Fruit fly (Drosophila melanogaster): ENCODE results near the gene RpL24-like.

The RpL24-like gene

DNA sequence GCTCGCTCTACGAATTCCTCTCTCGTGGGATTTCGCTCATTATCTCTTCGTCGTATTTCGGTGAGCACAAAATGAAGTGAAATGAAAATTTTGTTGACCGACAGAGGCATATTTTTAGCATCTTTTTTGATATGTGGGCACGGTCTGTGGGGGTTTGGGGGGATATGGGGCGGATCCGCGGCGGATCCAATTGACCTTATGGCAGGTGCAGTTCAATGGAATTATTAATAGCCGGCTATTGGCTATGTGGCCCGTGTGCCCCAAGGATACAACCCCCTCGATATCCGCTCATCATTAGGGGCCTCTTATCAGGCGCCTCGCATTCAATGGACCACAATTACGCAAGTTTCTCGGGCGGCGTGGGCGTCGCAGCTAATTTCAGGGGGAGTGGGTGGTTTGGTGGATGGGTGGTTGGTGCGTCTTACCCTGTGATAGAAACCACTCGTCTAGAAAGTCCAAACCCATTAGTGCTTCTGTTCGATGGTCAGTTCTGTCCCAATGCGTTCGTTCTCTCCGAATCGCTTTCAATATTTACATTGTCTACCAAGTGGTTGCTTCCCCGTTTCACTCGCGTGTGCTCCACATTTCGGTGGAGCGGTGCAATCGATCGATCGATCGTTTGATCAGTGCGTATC, 19.9 kb upstream of the RpL24-like start, which contains the start of gene sals:
Gene sals (minus strand): TSS at position 585 of the 635 bp plus-strand sequence.
- TF ChIP-seq psq (optimal IDR thresholded peaks at IDR 0.05) = no peak
- TF ChIP-seq CG8478 (optimal IDR thresholded peaks at IDR 0.05) = no peak
- no peak for TF ChIP-seq pan (optimal IDR thresholded peaks at IDR 0.05)
- no peak for TF ChIP-seq usp (GFP tag; optimal IDR thresholded peaks at IDR 0.05)
- TF ChIP-seq EcR (GFP tag; optimal IDR thresholded peaks at IDR 0.05) = no peak
- no peak for TF ChIP-seq Dll (optimal IDR thresholded peaks at IDR 0.05)

DNA sequence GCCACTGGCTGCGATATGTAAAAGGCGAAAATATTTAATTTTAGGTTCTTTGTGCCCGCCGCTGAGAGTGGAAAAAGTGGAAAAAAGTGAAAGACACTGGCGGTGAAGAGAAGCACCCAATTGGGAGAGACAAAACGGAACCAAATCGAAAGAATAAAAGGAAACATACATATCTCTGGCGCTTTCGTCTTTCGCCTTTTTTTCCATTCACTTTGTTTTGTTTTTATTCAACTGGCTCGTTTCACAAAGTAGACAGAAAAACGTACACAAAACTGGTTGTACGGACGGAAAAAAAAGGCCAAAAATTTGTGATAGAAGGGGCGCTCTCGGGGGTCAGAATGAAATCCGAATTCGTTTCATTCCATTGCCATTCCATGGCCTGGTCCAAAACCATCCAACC, 18.3 kb upstream of the RpL24-like start:
- TF ChIP-seq usp (GFP tag; optimal IDR thresholded peaks at IDR 0.05) (no peak), Dll (optimal IDR thresholded peaks at IDR 0.05) (no peak), pan (optimal IDR thresholded peaks at IDR 0.05) (no peak), psq (optimal IDR thresholded peaks at IDR 0.05) (no peak), CG8478 (optimal IDR thresholded peaks at IDR 0.05) (no peak), EcR (GFP tag; optimal IDR thresholded peaks at IDR 0.05) (no peak)

DNA sequence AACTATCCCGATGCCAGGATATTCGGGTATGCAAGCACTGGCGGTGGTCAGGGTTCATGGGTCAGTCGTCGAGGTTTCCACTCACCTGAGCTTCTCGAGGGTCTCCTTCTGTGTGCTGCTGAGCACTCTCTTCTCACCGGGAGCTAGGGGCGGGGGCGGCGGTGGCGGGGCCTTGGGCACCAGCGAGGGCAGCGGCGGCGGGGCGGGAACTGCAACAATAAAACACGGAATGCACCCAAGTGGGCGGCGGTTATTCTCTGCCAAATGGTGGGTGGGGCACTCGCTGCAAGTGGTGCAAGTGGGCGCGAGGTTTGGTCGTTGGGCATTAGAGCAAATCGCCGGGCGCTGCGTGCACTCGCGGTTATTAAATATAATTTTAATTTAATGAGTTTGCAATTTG, 9.7 kb upstream of the RpL24-like start:
- no peak for TF ChIP-seq Dll (optimal IDR thresholded peaks at IDR 0.05)
- no peak for TF ChIP-seq usp (GFP tag; optimal IDR thresholded peaks at IDR 0.05)
- no peak for TF ChIP-seq psq (optimal IDR thresholded peaks at IDR 0.05)
- no peak for TF ChIP-seq pan (optimal IDR thresholded peaks at IDR 0.05)
- TF ChIP-seq CG8478 (optimal IDR thresholded peaks at IDR 0.05) = no peak

DNA sequence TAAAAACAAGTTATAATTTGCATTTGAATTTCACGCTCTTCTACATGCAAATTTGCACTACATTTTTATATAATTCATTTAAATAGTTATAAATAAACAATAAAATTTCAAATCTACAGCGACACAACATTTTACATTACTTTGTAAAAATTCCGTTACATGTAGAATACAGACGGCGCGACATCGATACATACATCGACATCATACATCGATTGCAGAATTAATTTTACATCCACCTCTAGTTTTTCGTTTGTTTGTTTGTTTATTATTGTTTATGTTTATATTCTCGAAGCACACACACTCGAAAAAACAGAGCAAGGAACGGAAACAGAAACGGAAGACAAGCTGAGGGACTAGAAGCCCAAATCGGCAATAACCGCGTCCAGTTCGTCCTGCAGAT, 6.1 kb upstream of the RpL24-like start, which contains the start of gene CG17230:
Gene CG17230 (plus strand): TSS at position 258 of the 400 bp plus-strand sequence.
- TF ChIP-seq Dll (optimal IDR thresholded peaks at IDR 0.05) (no peak), usp (GFP tag; optimal IDR thresholded peaks at IDR 0.05) (no peak), psq (optimal IDR thresholded peaks at IDR 0.05) (no peak), pan (optimal IDR thresholded peaks at IDR 0.05) (no peak), EcR (GFP tag; optimal IDR thresholded peaks at IDR 0.05) (no peak), CG8478 (optimal IDR thresholded peaks at IDR 0.05) (no peak)

DNA sequence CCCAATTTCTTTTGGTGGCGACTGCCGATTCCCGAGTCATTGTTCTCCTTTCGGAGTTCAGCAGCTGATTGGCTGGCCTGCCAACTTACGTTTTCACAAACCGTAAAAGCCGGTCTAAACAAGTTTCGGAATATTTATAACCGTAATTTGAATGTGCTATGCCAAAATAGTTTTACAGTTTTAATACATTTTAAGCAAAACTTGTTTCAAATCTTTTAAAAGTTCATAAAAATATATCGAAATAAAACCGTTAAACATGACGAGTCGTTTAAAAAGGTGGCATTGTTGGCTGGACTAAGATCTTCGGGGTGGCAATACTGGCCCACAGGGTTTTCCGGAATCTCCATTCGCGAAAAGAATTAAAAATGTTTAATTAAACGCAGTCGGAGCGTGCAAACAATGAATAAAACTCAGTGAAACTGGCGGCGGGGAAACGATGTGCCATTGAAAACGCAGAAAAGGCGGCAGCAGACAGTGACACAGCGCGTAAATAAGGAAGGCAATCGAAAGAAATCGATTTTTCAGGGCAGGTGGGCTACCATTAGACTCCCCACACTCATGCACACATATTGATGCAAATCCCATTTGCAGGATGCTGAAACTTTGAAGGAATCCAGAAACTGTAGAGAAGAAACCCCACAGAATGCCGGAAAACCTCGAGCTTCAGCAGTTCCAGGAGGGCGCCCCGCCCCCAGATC, 4.3 kb upstream of the RpL24-like start, which contains the start of the genes Exd2 and CG5281:
Gene Exd2 (minus strand): TSS at position 167 of the 698 bp plus-strand sequence.
Gene CG5281 (plus strand): TSS at position 314 of the 698 bp plus-strand sequence.
- TF ChIP-seq Dll (optimal IDR thresholded peaks at IDR 0.05) (no peak), EcR (GFP tag; optimal IDR thresholded peaks at IDR 0.05) (no peak), pan (optimal IDR thresholded peaks at IDR 0.05) (no peak), psq (optimal IDR thresholded peaks at IDR 0.05) (no peak)

DNA sequence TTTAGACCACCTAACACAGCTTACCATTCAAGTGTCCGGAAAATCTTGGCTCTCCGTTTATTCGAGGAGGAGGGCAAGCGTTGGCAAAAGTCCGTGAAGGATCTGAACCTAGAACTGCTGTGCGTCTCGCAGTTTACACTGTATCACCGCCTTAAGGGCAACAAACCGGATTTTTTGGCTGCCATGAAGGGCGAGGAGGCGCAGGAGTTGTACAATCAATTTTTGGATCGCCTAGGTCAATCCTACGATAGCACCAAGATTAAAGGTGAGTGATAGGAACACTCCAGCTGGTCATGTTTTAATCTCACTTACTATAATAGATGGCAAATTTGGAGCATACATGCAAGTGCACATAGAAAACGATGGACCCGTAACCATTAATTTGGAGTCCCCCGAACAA, 1.1 kb downstream of the RpL24-like start:
- TF ChIP-seq CG8478 (optimal IDR thresholded peaks at IDR 0.05) (no peak), Dll (optimal IDR thresholded peaks at IDR 0.05) (no peak), pan (optimal IDR thresholded peaks at IDR 0.05) (no peak), EcR (GFP tag; optimal IDR thresholded peaks at IDR 0.05) (no peak), psq (optimal IDR thresholded peaks at IDR 0.05) (no peak), usp (GFP tag; optimal IDR thresholded peaks at IDR 0.05) (no peak)

DNA sequence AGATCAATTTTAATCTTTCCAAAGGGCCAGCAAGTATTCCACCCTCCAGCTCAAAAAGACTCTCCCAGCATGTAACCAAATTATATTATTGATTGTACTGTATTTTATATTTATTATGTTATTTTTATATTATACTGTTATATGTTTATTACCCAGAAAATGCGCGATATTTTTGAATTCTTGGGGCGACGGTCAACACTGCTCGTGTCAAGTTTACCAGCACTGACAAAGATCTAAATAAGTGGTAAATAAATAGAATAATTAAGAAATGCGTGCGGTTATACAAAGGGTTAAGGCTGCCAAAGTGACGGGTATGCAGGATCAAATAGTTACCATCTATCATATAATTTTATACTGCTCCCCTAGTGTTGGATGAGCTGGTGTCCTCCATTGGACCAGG, 1.6 kb downstream of the RpL24-like start, which contains the start of gene Dtd:
Gene Dtd (plus strand): TSS at position 248 of the 400 bp plus-strand sequence.
- TF ChIP-seq pan (optimal IDR thresholded peaks at IDR 0.05) = no peak

DNA sequence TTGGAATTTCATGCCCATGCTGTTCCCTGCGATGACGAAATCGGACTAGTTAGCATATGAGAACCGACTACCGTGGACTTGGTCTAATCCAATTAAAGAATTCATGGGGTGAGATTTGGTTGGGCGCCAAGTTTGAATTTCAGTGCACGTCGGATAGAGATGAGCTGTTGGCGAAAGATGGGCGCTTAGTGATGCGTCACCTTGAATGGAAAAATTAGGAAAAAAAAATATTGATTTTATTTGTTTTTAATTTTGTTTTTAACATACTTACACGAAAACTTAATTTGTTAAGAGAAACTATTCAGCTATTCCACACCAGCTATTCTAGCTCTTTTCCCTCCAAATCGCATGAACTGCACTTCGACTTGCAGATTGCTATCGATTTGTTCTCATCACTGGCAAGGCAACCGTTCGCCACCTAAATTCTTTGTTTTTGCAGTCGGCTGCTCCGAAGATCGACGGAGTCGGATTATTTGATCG, 9.7 kb downstream of the RpL24-like start, which contains the start of the genes ninaG and Sptz:
Gene ninaG (minus strand): TSS at position 51 of the 480 bp plus-strand sequence.
Gene Sptz (plus strand): TSS at position 450 of the 480 bp plus-strand sequence.
- no peak for TF ChIP-seq psq (optimal IDR thresholded peaks at IDR 0.05)
- TF ChIP-seq CG8478 (optimal IDR thresholded peaks at IDR 0.05) = no peak
- no peak for TF ChIP-seq Dll (optimal IDR thresholded peaks at IDR 0.05)
- no peak for TF ChIP-seq pan (optimal IDR thresholded peaks at IDR 0.05)
- no peak for TF ChIP-seq usp (GFP tag; optimal IDR thresholded peaks at IDR 0.05)
- no peak for TF ChIP-seq EcR (GFP tag; optimal IDR thresholded peaks at IDR 0.05)

DNA sequence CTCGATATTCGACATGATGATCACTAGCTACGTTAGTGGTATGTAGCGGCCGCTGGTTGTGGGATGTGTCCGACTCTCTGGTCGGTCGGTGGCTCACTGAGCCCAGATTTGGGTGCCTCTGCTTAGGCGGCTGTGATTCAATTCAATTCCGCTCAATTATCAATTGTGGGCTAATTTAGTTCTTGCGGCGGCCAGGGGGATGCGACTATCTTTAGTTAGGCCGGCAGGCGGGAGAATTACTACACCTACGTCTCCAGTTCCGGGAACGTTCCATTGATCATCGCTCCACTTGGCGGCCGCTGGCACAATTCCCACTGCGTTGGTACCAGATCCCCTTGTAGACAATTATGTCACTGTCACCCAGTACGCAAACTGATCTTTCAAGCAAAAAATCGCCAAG, 12.8 kb downstream of the RpL24-like start, which contains the start of the genes bumpel and CG45676:
Gene bumpel (minus strand): TSS at position 101 of the 400 bp plus-strand sequence.
Gene CG45676 (plus strand): TSS at position 318 of the 400 bp plus-strand sequence.
- no peak for TF ChIP-seq pan (optimal IDR thresholded peaks at IDR 0.05)
- TF ChIP-seq Dll (optimal IDR thresholded peaks at IDR 0.05) = no peak
- TF ChIP-seq usp (GFP tag; optimal IDR thresholded peaks at IDR 0.05) = no peak
- TF ChIP-seq EcR (GFP tag; optimal IDR thresholded peaks at IDR 0.05) = no peak
- TF ChIP-seq CG8478 (optimal IDR thresholded peaks at IDR 0.05) = no peak
- no peak for TF ChIP-seq psq (optimal IDR thresholded peaks at IDR 0.05)

DNA sequence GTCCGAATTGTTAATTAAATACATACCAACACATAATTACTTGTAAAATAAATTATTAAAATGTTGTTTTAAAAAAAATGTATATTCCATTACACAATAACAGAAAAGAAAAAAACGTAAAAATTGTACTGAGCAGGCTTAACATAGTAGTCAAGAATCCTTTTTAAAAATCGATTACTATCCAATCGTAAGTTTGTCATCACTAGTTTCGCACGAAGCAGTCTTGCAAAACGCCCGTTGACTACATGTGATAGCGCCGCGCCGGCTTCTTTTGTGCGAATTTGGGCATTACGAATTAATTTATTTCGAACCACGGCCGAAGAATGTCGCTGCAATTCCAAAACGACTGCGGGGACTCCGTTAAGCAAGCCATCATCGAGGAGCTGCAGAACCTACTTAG, 19.0 kb downstream of the RpL24-like start, which contains the start of gene Ipo9:
Gene Ipo9 (plus strand): TSS at position 152 of the 400 bp plus-strand sequence.
- TF ChIP-seq pan (optimal IDR thresholded peaks at IDR 0.05) (no peak), usp (GFP tag; optimal IDR thresholded peaks at IDR 0.05) (no peak), CG8478 (optimal IDR thresholded peaks at IDR 0.05) (no peak), EcR (GFP tag; optimal IDR thresholded peaks at IDR 0.05) (no peak), Dll (optimal IDR thresholded peaks at IDR 0.05) (no peak), psq (optimal IDR thresholded peaks at IDR 0.05) (no peak)

DNA sequence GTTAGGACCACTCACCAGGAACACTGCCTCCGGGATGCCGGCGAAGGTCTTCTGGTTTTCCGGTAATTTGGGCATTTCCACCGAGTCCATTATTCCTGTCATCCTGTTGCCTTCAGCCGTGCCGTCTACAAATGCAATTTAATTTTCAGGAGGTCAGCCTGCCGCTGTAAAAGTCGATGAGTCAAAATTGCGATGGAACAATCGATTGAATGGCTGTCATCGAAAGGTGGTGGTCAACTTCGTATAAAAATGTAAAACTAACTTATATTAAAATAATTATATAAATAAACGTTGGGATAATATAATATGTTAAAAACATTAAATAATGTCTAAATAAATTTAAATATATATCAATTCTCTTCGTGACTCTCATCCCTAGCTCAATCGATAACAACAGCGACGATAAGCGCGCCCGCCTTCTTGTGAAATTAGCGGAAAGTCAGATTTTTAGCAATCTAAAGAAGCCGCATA, 21.7 kb downstream of the RpL24-like start, which contains the start of the genes mgr and Irbp:
Gene mgr (minus strand): TSS at position 209 of the 471 bp plus-strand sequence.
Gene Irbp (plus strand): TSS at position 381 of the 471 bp plus-strand sequence.
- TF ChIP-seq CG8478 (optimal IDR thresholded peaks at IDR 0.05) (no peak), Dll (optimal IDR thresholded peaks at IDR 0.05) (no peak), pan (optimal IDR thresholded peaks at IDR 0.05) (no peak), EcR (GFP tag; optimal IDR thresholded peaks at IDR 0.05) (no peak), psq (optimal IDR thresholded peaks at IDR 0.05) (no peak), usp (GFP tag; optimal IDR thresholded peaks at IDR 0.05) (no peak)
